Worm (Caenorhabditis elegans): ENCODE results near the gene hsp-43.

DNA sequence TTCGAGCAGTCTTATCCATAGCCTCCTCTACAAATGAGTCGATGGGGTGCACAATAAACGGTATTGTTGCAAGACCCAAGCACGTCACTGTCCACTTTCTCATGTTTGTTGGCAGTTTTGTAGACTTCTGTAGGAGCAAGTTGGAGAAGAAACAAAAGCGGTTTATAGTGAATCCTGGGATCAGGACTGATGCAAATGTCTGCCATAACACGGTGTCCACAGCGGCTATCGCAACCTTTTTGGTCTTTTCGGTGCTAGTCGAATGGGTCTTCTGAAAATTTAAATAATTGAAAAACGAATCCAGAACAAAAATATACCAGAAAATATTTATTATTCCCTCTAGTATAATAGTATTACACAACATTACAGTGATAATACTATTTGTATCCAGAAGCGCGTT lies 30.0 kb downstream of the hsp-43 start:
- no peak for TF ChIP-seq nhr-77 (tag; optimal IDR thresholded peaks at IDR 0.05)
- TF ChIP-seq nhr-23 (tag; optimal IDR thresholded peaks at IDR 0.05), result no peak
- no peak for TF ChIP-seq zag-1 (tag; optimal IDR thresholded peaks at IDR 0.05)
- TF ChIP-seq nhr-6 (tag; optimal IDR thresholded peaks at IDR 0.05), result no peak
- no peak for TF ChIP-seq nhr-237 (tag; optimal IDR thresholded peaks at IDR 0.05)
- no peak for TF ChIP-seq alr-1 (tag; optimal IDR thresholded peaks at IDR 0.05)
- no peak for TF ChIP-seq snpc-4 (tag; optimal IDR thresholded peaks at IDR 0.05)
- TF ChIP-seq egl-27 (tag; optimal IDR thresholded peaks at IDR 0.05), result no peak
- TF ChIP-seq unc-39 (tag; optimal IDR thresholded peaks at IDR 0.05), result no peak

Data from whole organism, L2 larva.